Fruit fly (Drosophila melanogaster): ENCODE measurements around the gene CG6592.

- TF ChIP-seq Eip93F (GFP tag; optimal IDR thresholded peaks at IDR 0.05) (no peak), Met (GFP tag; optimal IDR thresholded peaks at IDR 0.05) (no peak), CG11902 (GFP tag; optimal IDR thresholded peaks at IDR 0.05) (no peak), dsx (GFP tag; optimal IDR thresholded peaks at IDR 0.05; ENCODE audit: poor library complexity, severe bottlenecking) (no peak), svp (GFP tag) (no peak), CG6276 (GFP tag; optimal IDR thresholded peaks at IDR 0.05) (no peak), CG3032 (tag; optimal IDR thresholded peaks at IDR 0.05) (no peak), Blimp-1 (GFP tag; optimal IDR thresholded peaks at IDR 0.05) (no peak)
Observed at dm6 chr3L:6052021-6052420, 7.4 kb upstream of the CG6592 start, which contains the start of gene Jon65Aii.

Measured in whole organism, prepupa.